Fruit fly (Drosophila melanogaster): ENCODE data around the gene CG31606.
A peak's percentile ranks its signal among the peaks of the same experiment; 100 is the strongest.

CG31606 gene

dm6 chr2L:8104094-8104493 is 43.3 kb upstream of the CG31606 start (continued):
- no peak for TF ChIP-seq Gug (GFP tag; IDR thresholded peaks at IDR 0.05)
- no peak for TF ChIP-seq eve (GFP tag; optimal IDR thresholded peaks at IDR 0.05)
- no peak for TF ChIP-seq corto (GFP tag; optimal IDR thresholded peaks at IDR 0.05)
- no peak for TF ChIP-seq hb (GFP tag; IDR thresholded peaks at IDR 0.05; ENCODE audit: partially characterized antibody)
- no peak for TF ChIP-seq lmd (GFP tag; IDR thresholded peaks at IDR 0.05)
- no peak for TF ChIP-seq ato (GFP tag; IDR thresholded peaks at IDR 0.05; ENCODE audit: partially characterized antibody)
- no peak for TF ChIP-seq caup (GFP tag; optimal IDR thresholded peaks at IDR 0.05; ENCODE audit: severe bottlenecking)
- no peak for TF ChIP-seq Spps (tag; optimal IDR thresholded peaks at IDR 0.05)
- TF ChIP-seq Awh (GFP tag; IDR thresholded peaks at IDR 0.05) = peak; percentile 92
- peak; percentile 8; the same call in 1 of the 2 replicates for TF ChIP-seq CG13287 (GFP tag; IDR thresholded peaks at IDR 0.05; ENCODE audit: partially characterized antibody)
- no peak for TF ChIP-seq CG3838 (GFP tag; optimal IDR thresholded peaks at IDR 0.05)
- no peak for TF ChIP-seq oc (tag; optimal IDR thresholded peaks at IDR 0.05)
- no peak for TF ChIP-seq CG6254 (GFP tag; optimal IDR thresholded peaks at IDR 0.05)
- peak; percentile 64; the same call in 2 of the 3 replicates for TF ChIP-seq Aef1 (GFP tag; IDR thresholded peaks at IDR 0.05)
- TF ChIP-seq vnd (GFP tag; IDR thresholded peaks at IDR 0.05; ENCODE audit: partially characterized antibody) = no peak
- 0 out of 2 replicates have a peak, but pooled peaks have one; percentile 21 for TF ChIP-seq Atf6 (GFP tag; IDR thresholded peaks at IDR 0.05)
- TF ChIP-seq rib (GFP tag; IDR thresholded peaks at IDR 0.05) = peak; percentile 60
- no peak for TF ChIP-seq chif (GFP tag; optimal IDR thresholded peaks at IDR 0.05)
- TF ChIP-seq CG12769 (tag; optimal IDR thresholded peaks at IDR 0.05) = peak; percentile 40
- TF ChIP-seq kni (GFP tag; optimal IDR thresholded peaks at IDR 0.05) = peak; percentile 63
- TF ChIP-seq crol (GFP tag; IDR thresholded peaks at IDR 0.05) = peak; percentile 92
- peak; percentile 61 for TF ChIP-seq ftz-f1 (GFP tag; optimal IDR thresholded peaks at IDR 0.05)
- 0 out of 2 replicates have a peak, but pooled peaks have one; percentile 8 for TF ChIP-seq MBD-R2 (GFP tag; IDR thresholded peaks at IDR 0.05)
- no peak for TF ChIP-seq CG9876 (GFP tag; optimal IDR thresholded peaks at IDR 0.05)

- TF ChIP-seq Vsx1 (GFP tag; optimal IDR thresholded peaks at IDR 0.05) (no peak), Aef1 (GFP tag; IDR thresholded peaks at IDR 0.05) (no peak), exex (tag; optimal IDR thresholded peaks at IDR 0.05) (peak; percentile 28), grn (GFP tag; optimal IDR thresholded peaks at IDR 0.05) (peak; percentile 84), CG8290 (GFP tag; optimal IDR thresholded peaks at IDR 0.05) (no peak), CG8290 (tag; optimal IDR thresholded peaks at IDR 0.05) (peak in 1 of 2 experiments; percentile 9), ham (GFP tag; IDR thresholded peaks at IDR 0.05) (no peak), cwo (GFP tag; optimal IDR thresholded peaks at IDR 0.05) (peak; percentile 74), mirr (GFP tag; optimal IDR thresholded peaks at IDR 0.05) (no peak), CG10274 (GFP tag; optimal IDR thresholded peaks at IDR 0.05) (no peak), CG7987 (GFP tag; optimal IDR thresholded peaks at IDR 0.05) (peak; percentile 87)
Observed at dm6 chr2L:8104706-8105105, 42.7 kb upstream of the CG31606 start.

- TF ChIP-seq CG4707 (GFP tag; optimal IDR thresholded peaks at IDR 0.05) (no peak), Max (GFP tag; optimal IDR thresholded peaks at IDR 0.05) (no peak), HHEX (GFP tag; optimal IDR thresholded peaks at IDR 0.05) (no peak), zf30C (GFP tag; optimal IDR thresholded peaks at IDR 0.05) (no peak), CG11456 (GFP tag; IDR thresholded peaks at IDR 0.05) (no peak), ato (GFP tag; IDR thresholded peaks at IDR 0.05; ENCODE audit: partially characterized antibody) (no peak), CG13296 (GFP tag; optimal IDR thresholded peaks at IDR 0.05) (no peak), CG18011 (GFP tag; optimal IDR thresholded peaks at IDR 0.05) (no peak), br (optimal IDR thresholded peaks at IDR 0.05) (no peak), sens (GFP tag) (peak; percentile 54), CG7271 (tag; optimal IDR thresholded peaks at IDR 0.05) (peak; percentile 50), CG17568 (GFP tag; optimal IDR thresholded peaks at IDR 0.05) (peak; percentile 16), p53 (GFP tag; optimal IDR thresholded peaks at IDR 0.05) (peak; percentile 29), bigmax (GFP tag; optimal IDR thresholded peaks at IDR 0.05) (peak; percentile 80), Ets97D (GFP tag; optimal IDR thresholded peaks at IDR 0.05) (peak; percentile 59)
Observed at dm6 chr2L:8110549-8111438, 36.6 kb upstream of the CG31606 start.

Data from whole organism, embryonic.